Fruit fly (Drosophila melanogaster) S2 (cell line): ENCODE measurements around the gene Edem2.

Experiments used
- CG8478 ChIP-seq: fragments of >200 bp; optimal IDR thresholded peaks from 2 replicates; lab custom pipeline; 2018
- CTCF ChIP-seq, 2 experiments: fragments of >200 bp; optimal IDR thresholded peaks; 2 replicates each; lab custom pipeline; 2018

Gene Edem2

DNA sequence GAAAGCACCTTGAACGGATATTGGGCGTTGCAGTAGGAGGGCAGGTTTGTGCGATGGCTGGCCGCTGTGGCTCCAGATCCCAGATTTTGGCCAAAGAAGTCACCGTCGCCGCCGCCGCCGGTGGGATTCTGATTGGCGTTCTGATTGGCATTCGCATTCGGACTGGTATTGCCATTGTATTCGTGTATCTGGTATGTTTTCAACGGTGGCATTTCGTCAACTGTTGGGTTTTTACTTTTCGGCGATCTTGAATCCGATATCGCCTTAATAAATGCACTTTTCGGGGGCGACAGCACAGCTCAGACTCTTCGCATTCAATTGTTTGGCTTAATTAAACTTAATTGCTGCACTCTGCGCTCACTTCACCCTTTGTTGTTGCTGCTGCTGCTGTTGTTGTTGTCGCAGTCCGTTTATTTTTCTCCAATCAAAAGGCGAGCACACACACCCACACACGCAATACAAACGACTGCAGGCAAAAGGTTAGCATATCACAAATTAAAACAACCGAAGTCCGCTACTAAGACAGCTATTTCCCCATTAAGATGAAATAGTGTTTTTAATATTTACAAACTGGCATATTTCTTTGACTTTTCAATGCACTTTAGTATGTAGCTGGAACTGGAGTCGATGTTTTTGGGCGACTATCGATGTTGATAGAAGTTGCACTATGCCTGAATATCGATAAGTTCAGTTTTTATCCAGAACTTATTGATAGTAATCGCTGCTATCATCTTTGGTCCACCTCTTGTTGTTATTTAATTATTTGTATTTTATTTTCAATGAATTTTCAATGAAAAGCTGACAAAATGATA, 27.5 kb downstream of the Edem2 start, which contains the start of the genes CG9426 and mRF1:
Gene CG9426, minus strand, starts transcription at position 643 of the 812 bp plus-strand sequence.
Gene mRF1, plus strand, starts transcription at position 699 of the 812 bp plus-strand sequence.
- no peak for TF ChIP-seq CTCF (optimal IDR thresholded peaks at IDR 0.05; lab: Kevin White, UChicago)
- TF ChIP-seq CG8478: no peak

DNA sequence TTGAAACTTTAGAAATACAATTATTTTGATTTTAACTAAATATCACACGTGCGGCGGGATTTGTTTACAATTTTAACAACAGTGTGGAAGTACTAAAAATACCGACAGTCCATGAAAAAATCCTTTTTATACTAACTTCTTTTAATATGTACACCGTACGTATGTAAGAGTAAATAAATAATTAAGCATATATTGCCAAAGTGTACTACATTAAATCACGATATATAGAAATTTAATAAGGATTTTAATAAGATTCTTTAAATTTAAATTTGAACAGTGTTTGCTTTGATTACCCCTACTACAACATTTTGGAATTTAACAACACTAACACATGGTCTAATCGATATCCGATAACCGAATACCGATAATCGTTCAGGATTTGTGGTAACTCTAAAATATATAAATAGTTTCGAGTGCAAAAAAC, 30.2 kb downstream of the Edem2 start, which contains the start of the genes Ski6 and CG16812:
Gene Ski6, minus strand, starts transcription at position 205 of the 424 bp plus-strand sequence.
Gene CG16812, plus strand, starts transcription at position 363 of the 424 bp plus-strand sequence.
- TF ChIP-seq CTCF (optimal IDR thresholded peaks at IDR 0.05; lab: Kevin White, UChicago) (no peak), CG8478 (no peak)

DNA sequence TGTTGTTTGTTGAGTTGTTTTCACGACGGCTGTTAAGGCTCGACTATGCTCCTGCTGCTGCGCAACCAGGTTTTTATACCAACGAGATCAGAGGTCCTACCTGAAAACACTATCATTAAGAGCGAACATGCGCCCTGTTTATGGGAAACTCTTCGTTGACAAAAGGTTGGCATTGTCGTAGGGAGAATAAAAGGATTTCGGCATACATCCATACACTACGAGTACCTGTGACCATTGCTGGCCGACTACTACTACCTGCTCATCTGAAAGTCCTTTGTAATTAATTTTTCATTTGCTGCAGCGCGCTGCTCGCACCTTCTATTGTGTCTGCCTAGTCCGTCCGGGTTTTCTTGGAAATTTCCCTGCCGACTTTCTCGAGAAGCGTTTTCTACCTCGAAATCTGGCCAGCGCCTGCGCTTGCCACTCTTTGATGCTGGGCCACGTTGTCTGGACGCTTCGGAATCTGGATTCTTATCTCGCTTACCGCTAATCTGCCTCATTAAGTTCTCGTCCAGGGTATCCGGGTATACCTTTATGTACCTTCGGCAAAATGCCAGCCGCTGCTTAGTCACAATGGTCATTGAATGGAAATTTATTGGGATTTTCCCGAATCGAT, 33.3 kb downstream of the Edem2 start, which contains the start of gene CG15480:
Gene CG15480, minus strand, starts transcription at position 51 of the 616 bp plus-strand sequence.
- no peak for TF ChIP-seq CG8478
- TF ChIP-seq CTCF (optimal IDR thresholded peaks at IDR 0.05; lab: Kevin White, UChicago): no peak

DNA sequence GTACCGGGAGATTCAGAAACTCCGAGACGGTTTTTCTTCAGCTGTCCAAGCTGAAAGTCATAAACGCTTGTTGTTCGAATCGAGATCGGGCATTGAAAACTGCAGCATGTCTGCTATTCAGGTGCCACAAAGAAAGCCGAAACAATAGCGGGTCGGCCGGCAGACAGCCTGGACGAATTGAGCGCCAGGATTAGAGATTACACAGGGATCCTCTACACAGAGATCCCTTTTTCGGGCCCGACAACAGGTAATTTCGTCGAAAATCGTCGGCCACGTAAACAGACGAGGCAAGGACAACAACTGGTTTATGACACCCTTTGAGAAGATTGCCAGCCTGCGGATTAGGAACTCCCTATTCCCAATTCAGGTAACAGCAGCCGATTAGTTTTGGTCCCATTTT, 35.2 kb downstream of the Edem2 start, which contains the start of gene CG16813:
Gene CG16813, plus strand, starts transcription at position 288 of the 400 bp plus-strand sequence.
- TF ChIP-seq CG8478: no peak
- no peak for TF ChIP-seq CTCF (optimal IDR thresholded peaks at IDR 0.05; lab: Kevin White, UChicago)

DNA sequence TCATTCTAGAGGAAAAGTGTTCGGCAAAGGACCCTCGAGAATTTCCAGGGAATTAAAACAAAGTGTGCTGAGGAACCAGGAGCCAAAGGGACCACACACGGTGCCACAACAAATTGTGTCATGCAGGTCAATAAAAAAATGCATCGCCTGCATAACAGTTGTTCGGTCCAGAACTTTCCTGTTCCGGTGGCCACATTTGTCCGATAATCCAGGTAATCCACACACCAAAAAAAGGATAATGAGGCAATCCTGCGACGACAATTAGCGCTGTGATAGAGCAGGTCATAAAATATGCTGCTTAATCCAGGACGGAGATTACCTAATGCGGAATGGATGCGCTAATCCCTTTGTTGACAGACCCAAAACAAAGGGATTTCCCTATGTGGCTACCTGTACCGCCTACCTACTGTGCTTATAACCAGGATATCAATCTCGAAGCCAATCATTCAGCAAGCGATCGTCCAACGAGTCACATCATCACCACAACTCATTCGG, 37.4 kb downstream of the Edem2 start, which contains the start of gene CG16815:
Gene CG16815, plus strand, starts transcription at position 445 of the 495 bp plus-strand sequence.
- TF ChIP-seq CTCF (optimal IDR thresholded peaks at IDR 0.05; lab: Kevin White, UChicago): no peak
- no peak for TF ChIP-seq CG8478

DNA sequence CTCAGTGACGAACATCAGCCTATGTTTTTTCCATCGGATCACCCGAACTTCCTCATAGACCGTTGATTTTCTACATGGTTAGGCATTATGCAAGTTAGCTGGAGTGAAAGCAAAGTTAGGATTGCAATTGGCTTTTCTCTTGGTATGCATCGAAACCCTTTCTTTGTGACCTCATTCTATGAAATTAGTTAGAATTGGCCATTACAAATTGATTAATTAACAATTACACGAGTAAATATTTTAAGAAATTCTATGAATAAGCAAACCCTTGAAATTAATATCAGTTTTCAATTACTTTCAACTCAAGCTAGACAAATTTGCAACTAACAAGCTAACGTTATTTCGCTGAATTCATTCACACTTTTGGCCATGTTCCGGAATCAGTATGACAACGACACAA, 39.7 kb downstream of the Edem2 start, which contains the start of gene Prosalpha6T:
Gene Prosalpha6T, plus strand, starts transcription at position 301 of the 400 bp plus-strand sequence.
- TF ChIP-seq CG8478 (no peak), CTCF (optimal IDR thresholded peaks at IDR 0.05; lab: Kevin White, UChicago) (no peak)

DNA sequence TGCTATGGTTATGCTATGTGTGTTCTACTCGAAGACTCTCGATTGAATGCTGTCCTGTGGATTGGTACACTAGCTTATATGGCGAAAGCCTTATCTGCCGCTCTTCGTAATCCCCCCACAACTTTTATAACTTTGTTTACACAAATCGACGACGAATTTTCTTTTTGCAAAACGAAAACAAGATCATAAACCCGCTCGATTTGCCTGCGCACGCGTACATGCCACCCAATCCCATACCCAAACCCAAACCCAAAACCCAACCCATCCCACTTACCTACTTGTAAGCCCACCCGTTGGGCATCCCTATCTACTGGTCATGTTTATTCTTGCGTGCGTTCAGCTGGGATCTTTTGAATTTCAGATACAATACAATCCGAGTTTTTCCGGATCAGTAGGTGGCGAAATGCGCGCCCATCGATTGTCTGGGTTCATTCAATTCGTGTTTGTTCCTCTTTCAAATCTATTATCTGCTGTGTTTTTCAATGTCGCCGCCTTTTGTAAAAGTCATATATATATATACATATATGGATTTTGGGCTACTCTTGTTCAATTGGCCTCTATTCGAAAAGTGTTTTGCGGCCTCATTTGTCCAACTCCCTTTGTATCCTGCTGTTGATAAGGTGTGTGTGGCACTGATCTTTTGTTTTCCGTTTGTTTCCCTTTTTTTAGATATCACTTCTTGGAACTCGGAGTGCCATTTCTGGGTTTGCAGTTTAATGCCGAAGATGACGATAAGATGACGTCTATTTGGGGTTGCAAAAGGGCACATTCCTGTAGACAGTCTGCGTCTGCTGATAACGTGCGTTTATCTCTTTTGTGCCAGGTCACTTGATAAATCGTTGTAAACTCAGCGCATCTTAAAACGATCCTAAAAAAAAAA, 42.8 kb downstream of the Edem2 start, which contains the start of gene Mabi:
Gene Mabi, minus strand, starts transcription at position 51 of the 880 bp plus-strand sequence.
- TF ChIP-seq CTCF (optimal IDR thresholded peaks at IDR 0.05; lab: Kevin White, UChicago): no peak
- TF ChIP-seq CG8478: no peak

DNA sequence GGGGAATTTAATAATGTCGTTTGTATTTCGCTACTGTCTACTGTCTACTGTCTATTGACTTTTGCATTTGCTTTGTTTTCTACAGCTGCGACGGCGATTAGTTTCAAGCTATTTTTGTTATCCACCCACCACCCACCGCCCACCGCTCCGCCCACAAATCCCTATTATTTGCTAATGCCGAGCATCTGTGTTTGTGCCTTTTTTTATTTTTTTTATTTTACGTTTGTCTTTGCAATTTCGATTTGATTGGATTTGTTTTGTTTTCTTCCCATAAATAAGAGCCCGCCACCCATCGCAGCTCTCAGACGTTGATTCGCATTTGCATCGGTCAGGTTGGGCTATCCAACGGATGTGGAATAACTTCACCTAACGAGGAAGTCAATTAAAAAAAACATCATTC, 44.2 kb downstream of the Edem2 start, which contains the start of gene Jhbp14:
Gene Jhbp14, plus strand, starts transcription at position 301 of the 400 bp plus-strand sequence.
- TF ChIP-seq CTCF (optimal IDR thresholded peaks at IDR 0.05; lab: Kevin White, UChicago) (no peak), CG8478 (no peak)

DNA sequence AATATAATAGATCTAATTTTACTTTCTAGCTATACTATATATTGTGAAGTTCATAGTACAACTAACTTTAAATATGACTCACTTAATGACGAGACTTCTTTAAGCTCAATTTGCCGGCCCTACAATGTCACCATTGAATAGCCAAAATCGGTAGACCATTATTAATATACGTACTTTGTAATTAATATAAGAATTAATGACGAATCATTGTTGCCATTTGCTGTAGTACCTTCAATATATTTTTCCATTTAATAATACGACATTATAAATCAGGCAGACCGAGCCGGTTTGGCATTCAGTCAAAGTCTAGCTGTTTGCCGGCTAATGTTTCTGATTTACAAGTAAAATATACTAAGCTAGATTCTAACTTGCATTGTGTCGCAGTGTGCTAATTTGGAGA, 47.7 kb downstream of the Edem2 start, which contains the start of gene Jhbp13:
Gene Jhbp13, plus strand, starts transcription at position 301 of the 400 bp plus-strand sequence.
- no peak for TF ChIP-seq CTCF (optimal IDR thresholded peaks at IDR 0.05; lab: Kevin White, UChicago)
- TF ChIP-seq CG8478: no peak

DNA sequence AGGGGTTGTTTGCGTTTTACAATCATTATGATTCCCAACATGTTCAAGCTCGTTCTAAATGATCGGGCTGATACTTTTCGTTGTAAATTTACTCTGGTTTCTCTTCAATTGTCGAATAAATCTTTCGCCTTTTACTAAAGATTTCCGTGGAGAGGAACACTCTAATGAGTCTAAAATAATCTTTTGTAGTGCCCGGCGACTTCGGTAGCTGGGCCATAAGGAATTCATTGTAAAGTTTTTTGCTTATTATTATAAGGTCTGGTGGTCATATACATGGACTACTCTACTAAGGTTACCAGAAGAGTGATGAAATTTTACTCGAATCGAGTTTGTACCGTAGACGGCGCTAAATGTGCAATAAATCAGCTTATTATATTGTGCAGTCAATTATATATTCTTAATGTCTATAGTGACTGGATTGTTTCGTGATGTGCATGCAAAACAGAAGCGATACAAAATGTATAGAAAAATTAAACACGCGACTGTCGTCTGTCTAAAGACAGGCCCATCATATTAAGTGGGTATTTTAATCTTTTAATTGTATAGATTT, 52.8 kb downstream of the Edem2 start:
- TF ChIP-seq CTCF (optimal IDR thresholded peaks at IDR 0.05; lab: Kevin White, UChicago): no peak
- no peak for TF ChIP-seq CG8478

DNA sequence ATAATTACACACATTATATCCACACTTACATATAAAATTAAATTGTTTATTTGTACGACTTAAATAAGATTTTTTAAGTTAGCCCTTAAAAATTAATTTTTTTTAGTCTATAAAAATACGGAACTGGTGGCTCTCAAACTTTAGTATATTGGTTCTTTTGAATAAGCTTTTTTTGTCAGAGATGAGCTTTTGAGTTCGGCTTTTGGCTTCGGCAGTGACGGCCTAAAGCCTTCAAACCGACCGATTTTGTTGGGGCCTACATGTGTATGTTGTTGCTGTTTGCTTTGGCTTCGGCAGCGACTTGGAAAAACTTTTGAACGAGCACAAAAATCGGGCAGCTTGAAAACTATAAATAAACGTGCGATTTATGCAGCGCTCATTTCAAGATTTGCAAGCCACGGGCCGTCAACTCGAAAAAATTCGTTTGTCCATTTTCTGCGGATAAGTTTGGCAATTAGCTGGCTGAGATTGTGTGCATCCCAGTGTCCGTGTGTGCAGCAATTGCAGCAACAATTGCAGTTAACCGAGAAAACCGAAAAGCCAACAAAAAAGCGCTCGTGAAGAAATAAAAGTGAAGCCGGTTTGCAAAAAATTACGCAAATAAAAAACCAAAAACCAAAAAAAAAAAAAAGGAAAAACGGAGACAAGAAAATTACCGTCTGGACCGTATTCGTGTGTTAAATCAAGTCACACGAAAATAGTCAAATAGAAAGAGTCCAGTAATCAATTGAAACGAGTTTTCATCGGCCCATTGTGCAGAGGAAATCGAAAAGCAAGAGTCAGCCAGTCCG, 54.0 kb downstream of the Edem2 start, which contains the start of gene CG16820:
Gene CG16820, plus strand, starts transcription at position 378 of the 791 bp plus-strand sequence.
- TF ChIP-seq CTCF (optimal IDR thresholded peaks at IDR 0.05; lab: Kevin White, UChicago) (no peak), CG8478 (no peak)
